Fruit fly (Drosophila melanogaster) whole organism, adult: ENCODE measurements around the gene Mabi.

ENCODE experiments used
- CG11617 ChIP-seq: fragments of 200-800 bp; sonication (Bioruptor generic); optimal IDR thresholded peaks from 2 replicates; lab custom pipeline; 2017; ENCODE audit warnings: mild to moderate bottlenecking, missing biosample characterization, missing genetic modification reagents, missing genetic modification characterization
- CG12768 ChIP-seq: fragments of 200-800 bp; sonication (Bioruptor generic); optimal IDR thresholded peaks from 2 replicates; lab custom pipeline; 2017; ENCODE audit warnings: missing biosample characterization, missing genetic modification characterization, mild to moderate bottlenecking, moderate library complexity, missing genetic modification reagents
- CG14711 ChIP-seq: fragments of 200-800 bp; sonication (Bioruptor generic); optimal IDR thresholded peaks from 2 replicates; lab custom pipeline; 2018; ENCODE audit warnings: missing biosample characterization, mild to moderate bottlenecking, missing genetic modification characterization, moderate library complexity
- CG1620 ChIP-seq: fragments of 200-800 bp; sonication (Bioruptor generic); optimal IDR thresholded peaks from 2 replicates; lab custom pipeline; 2016; ENCODE audit warnings: missing biosample characterization, missing genetic modification characterization
- CG33017 ChIP-seq: fragments of 200-800 bp; sonication (Bioruptor generic); optimal IDR thresholded peaks from 2 replicates; lab custom pipeline; 2018; ENCODE audit warnings: missing biosample characterization, mild to moderate bottlenecking, missing genetic modification characterization, moderate library complexity
- CG5204 ChIP-seq: fragments of 200-800 bp; sonication (Bioruptor generic); optimal IDR thresholded peaks from 2 replicates; lab custom pipeline; 2016; ENCODE audit warnings: missing biosample characterization, missing genetic modification characterization
- CG7045 ChIP-seq: fragments of 200-800 bp; sonication (Bioruptor generic); optimal IDR thresholded peaks from 2 replicates; lab custom pipeline; 2017; ENCODE audit warnings: missing biosample characterization, mild to moderate bottlenecking, missing genetic modification characterization
- CG7101 ChIP-seq: fragments of 200-800 bp; sonication (Bioruptor generic); optimal IDR thresholded peaks from 2 replicates; lab custom pipeline; 2018; ENCODE audit warnings: missing biosample characterization, mild to moderate bottlenecking, missing genetic modification characterization, moderate library complexity
- Clk ChIP-seq: fragments of 200-800 bp; sonication (Bioruptor generic); optimal IDR thresholded peaks from 2 replicates; lab custom pipeline; 2017; ENCODE audit warnings: missing biosample characterization, missing genetic modification characterization
- Crg-1 ChIP-seq: fragments of 200-800 bp; sonication (Bioruptor generic); optimal IDR thresholded peaks from 2 replicates; lab custom pipeline; 2016; ENCODE audit warnings: missing biosample characterization, missing genetic modification characterization
- Hr96 ChIP-seq: fragments of 200-800 bp; sonication (Bioruptor generic); optimal IDR thresholded peaks from 2 replicates; lab custom pipeline; 2016; ENCODE audit warnings: missing biosample characterization, missing genetic modification characterization
- Mnt ChIP-seq: fragments of 200-800 bp; sonication (Bioruptor generic); optimal IDR thresholded peaks from 2 replicates; lab custom pipeline; 2016; ENCODE audit warnings: missing biosample characterization, mild to moderate bottlenecking, missing genetic modification characterization
- bab1 ChIP-seq: fragments of 200-800 bp; sonication (Bioruptor generic); optimal IDR thresholded peaks from 3 replicates; lab custom pipeline; 2019; ENCODE audit warnings: missing biosample characterization, mild to moderate bottlenecking, missing genetic modification characterization, moderate library complexity
- cic ChIP-seq: fragments of 200-800 bp; sonication (Bioruptor generic); optimal IDR thresholded peaks from 2 replicates; lab custom pipeline; 2017; ENCODE audit warnings: missing biosample characterization, mild to moderate bottlenecking, missing genetic modification characterization, moderate library complexity
- cnc ChIP-seq, 2 experiments: fragments of >200 bp; optimal IDR thresholded peaks; 2 replicates each; lab custom pipeline; 2017
- kay ChIP-seq: fragments of 200-800 bp; sonication (Bioruptor generic); peaks from one replicate; lab custom pipeline; 2016; ENCODE audit warnings: missing biosample characterization, missing genetic modification characterization, borderline replicate concordance
- ovo ChIP-seq: fragments of 200-800 bp; sonication (Bioruptor generic); optimal IDR thresholded peaks from 2 replicates; lab custom pipeline; 2016; ENCODE audit warnings: missing biosample characterization, missing genetic modification characterization
- pad ChIP-seq: fragments of 200-800 bp; sonication (Bioruptor generic); optimal IDR thresholded peaks from 3 replicates; lab custom pipeline; 2017; ENCODE audit warnings: missing biosample characterization, missing genetic modification characterization, mild to moderate bottlenecking, moderate library complexity, missing genetic modification reagents
- tj ChIP-seq: fragments of 200-800 bp; sonication (Bioruptor generic); optimal IDR thresholded peaks from 3 replicates; lab custom pipeline; 2017; ENCODE audit warnings: missing biosample characterization, mild to moderate bottlenecking, missing genetic modification characterization, moderate library complexity
- toe ChIP-seq: fragments of 200-800 bp; sonication (Bioruptor generic); optimal IDR thresholded peaks from 2 replicates; lab custom pipeline; 2016; ENCODE audit warnings: missing biosample characterization, missing genetic modification characterization

Gene Mabi

DNA sequence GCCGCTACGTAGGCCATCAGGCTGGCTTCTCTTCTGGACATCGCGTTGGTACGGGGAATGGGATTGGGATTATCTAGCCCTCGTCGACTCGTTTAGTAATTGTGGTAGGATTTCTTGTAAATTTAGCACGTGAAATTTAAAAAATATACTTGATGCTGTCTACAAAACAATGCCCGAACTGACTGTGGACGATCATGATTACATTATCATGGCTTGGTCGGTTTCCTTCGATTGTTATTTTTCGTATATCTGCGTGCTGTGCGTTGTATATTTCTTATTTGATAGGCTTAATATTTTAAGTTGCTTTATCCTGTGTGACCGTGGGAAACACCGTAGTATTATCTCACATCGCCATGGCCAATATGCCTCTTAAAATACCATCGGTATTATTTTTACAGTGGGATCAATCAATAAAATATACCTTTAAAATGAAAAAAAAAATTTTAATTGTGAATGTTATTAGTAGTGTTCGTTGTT, 31.5 kb downstream of the Mabi start, which contains the start of gene CG16972:
Gene CG16972 (minus strand): TSS at position 336 of the 477 bp plus-strand sequence.
- TF ChIP-seq cic (no peak), CG11617 (GFP tag; lab: Kevin White, UChicago) (peak; percentile 55), Clk (peak; percentile 0), CG1620 (GFP tag; lab: Kevin White, UChicago) (no peak), ovo (GFP tag; lab: Kevin White, UChicago) (peak; percentile 33), CG12768 (GFP tag; lab: Kevin White, UChicago) (no peak), CG14711 (peak; percentile 67), bab1 (GFP tag; lab: Kevin White, UChicago) (peak; percentile 41), toe (no peak), CG7045 (GFP tag; lab: Kevin White, UChicago) (peak; percentile 35), pad (GFP tag; lab: Kevin White, UChicago) (no peak), kay (GFP tag; lab: Kevin White, UChicago) (no peak)

DNA sequence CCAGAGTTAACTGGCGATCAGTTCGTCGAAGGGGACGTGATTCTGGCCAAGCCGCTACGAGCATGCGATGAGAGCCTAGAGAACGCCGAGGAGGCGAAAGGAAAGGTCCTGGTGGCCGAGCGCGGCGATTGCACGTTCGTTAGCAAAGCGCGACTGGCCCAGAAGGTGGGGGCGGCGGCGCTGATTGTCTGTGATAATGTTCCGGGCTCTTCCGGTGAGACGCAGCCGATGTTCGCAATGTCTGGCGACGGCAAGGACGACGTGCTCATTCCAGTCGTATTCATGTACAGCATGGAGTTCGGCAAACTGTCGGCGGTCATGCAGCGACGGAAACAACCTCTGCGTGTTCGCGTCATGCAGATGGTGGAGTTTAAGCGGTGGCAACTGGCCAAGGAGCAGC, 38.6 kb downstream of the Mabi start:
- TF ChIP-seq kay (GFP tag; lab: Kevin White, UChicago) (no peak), ovo (GFP tag; lab: Kevin White, UChicago) (no peak), CG12768 (GFP tag; lab: Kevin White, UChicago) (no peak), toe (no peak), cnc (optimal IDR thresholded peaks at IDR 0.05; lab: Kevin White, UChicago) (no peak), Mnt (GFP tag; lab: Kevin White, UChicago) (no peak), Crg-1 (GFP tag; lab: Kevin White, UChicago) (no peak), Clk (no peak), Hr96 (GFP tag; lab: Kevin White, UChicago) (no peak), CG33017 (no peak), pad (GFP tag; lab: Kevin White, UChicago) (no peak), CG5204 (GFP tag; lab: Kevin White, UChicago) (no peak), CG11617 (GFP tag; lab: Kevin White, UChicago) (no peak), CG1620 (GFP tag; lab: Kevin White, UChicago) (no peak)

- TF ChIP-seq pad (GFP tag; lab: Kevin White, UChicago) (peak; percentile 67), cnc (optimal IDR thresholded peaks at IDR 0.05; lab: Kevin White, UChicago) (no peak), bab1 (GFP tag; lab: Kevin White, UChicago) (peak; percentile 86), Mnt (GFP tag; lab: Kevin White, UChicago) (peak; percentile 75), tj (GFP tag; lab: Kevin White, UChicago) (peak; percentile 48), cic (peak; percentile 66), Clk (peak; percentile 11), CG11617 (GFP tag; lab: Kevin White, UChicago) (peak; percentile 72), toe (no peak), kay (GFP tag; lab: Kevin White, UChicago) (no peak), CG5204 (GFP tag; lab: Kevin White, UChicago) (no peak), CG12768 (GFP tag; lab: Kevin White, UChicago) (peak; percentile 59), Crg-1 (GFP tag; lab: Kevin White, UChicago) (peak; percentile 65), ovo (GFP tag; lab: Kevin White, UChicago) (peak; percentile 68), CG14711 (peak; percentile 81), Hr96 (GFP tag; lab: Kevin White, UChicago) (no peak), CG7045 (GFP tag; lab: Kevin White, UChicago) (peak; percentile 77), CG7101 (tag; lab: Kevin White, UChicago) (peak; percentile 88), CG33017 (peak; percentile 77), CG1620 (GFP tag; lab: Kevin White, UChicago) (peak; percentile 79)
Measured at dm6 chr2L:13191894-13192293, 42.6 kb downstream of the Mabi start, which contains the start of the genes CG16974 and Edem2. CG16974 (minus strand) TSS chr2L:13191979. Edem2 (plus strand) TSS chr2L:13192201.

- TF ChIP-seq ovo (GFP tag; lab: Kevin White, UChicago) (peak; percentile 2), CG14711 (no peak)
Measured at dm6 chr2L:13191052-13191678, 43.3 kb downstream of the Mabi start.

DNA sequence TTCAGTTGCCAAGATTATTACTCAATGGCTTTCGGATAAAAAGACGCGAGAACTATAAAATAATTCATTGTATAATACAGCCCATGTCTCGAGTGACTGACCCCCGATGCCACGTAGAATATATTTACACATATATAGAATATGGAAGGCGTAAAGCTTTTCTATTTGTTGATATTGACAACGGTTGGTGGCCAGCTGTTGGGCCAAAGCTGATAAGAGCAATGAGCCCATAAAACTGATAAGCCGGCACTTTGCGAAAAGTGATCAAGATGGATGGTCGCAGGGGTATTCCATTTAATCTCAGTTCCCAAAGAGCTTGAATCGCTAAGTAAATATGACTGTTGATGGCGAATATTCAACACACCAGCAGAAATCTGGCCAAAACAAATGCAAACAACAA, 43.9 kb downstream of the Mabi start:
- TF ChIP-seq CG33017, result peak; percentile 43
- no peak for TF ChIP-seq Crg-1 (GFP tag; lab: Kevin White, UChicago)
- TF ChIP-seq CG7101 (tag; lab: Kevin White, UChicago), result peak; percentile 52
- TF ChIP-seq pad (GFP tag; lab: Kevin White, UChicago), result peak; percentile 55
- TF ChIP-seq CG14711, result peak; percentile 12
- TF ChIP-seq CG12768 (GFP tag; lab: Kevin White, UChicago), result peak; percentile 81
- TF ChIP-seq tj (GFP tag; lab: Kevin White, UChicago), result peak; percentile 18
- TF ChIP-seq cnc (optimal IDR thresholded peaks at IDR 0.05; lab: Kevin White, UChicago), result no peak
- TF ChIP-seq kay (GFP tag; lab: Kevin White, UChicago), result no peak
- peak; percentile 44 for TF ChIP-seq CG11617 (GFP tag; lab: Kevin White, UChicago)
- TF ChIP-seq CG7045 (GFP tag; lab: Kevin White, UChicago), result peak; percentile 26
- no peak for TF ChIP-seq CG5204 (GFP tag; lab: Kevin White, UChicago)
- TF ChIP-seq Clk, result peak; percentile 13
- TF ChIP-seq CG1620 (GFP tag; lab: Kevin White, UChicago), result no peak
- TF ChIP-seq ovo (GFP tag; lab: Kevin White, UChicago), result peak; percentile 19
- peak; percentile 95 for TF ChIP-seq cic
- TF ChIP-seq bab1 (GFP tag; lab: Kevin White, UChicago), result no peak
- TF ChIP-seq toe, result no peak
- TF ChIP-seq Hr96 (GFP tag; lab: Kevin White, UChicago), result no peak
- TF ChIP-seq Mnt (GFP tag; lab: Kevin White, UChicago), result peak; percentile 57
